Worm (Caenorhabditis elegans) whole organism, young adult: ENCODE data around the gene F59D6.1.

Source experiments
- B0261.1 ChIP-seq: sonication (generic microtip); optimal IDR thresholded peaks from 2 replicates; lab custom pipeline; 2016; ENCODE audit warnings: mild to moderate bottlenecking, missing genetic modification characterization, moderate library complexity, missing compliant biosample characterization
- F23B12.7 ChIP-seq: sonication (generic microtip); optimal IDR thresholded peaks from 2 replicates; lab custom pipeline; 2017; ENCODE audit warnings: missing genetic modification characterization, mild to moderate bottlenecking, missing compliant biosample characterization, antibody characterized with exemption, moderate library complexity; ENCODE audit not compliant: insufficient read depth
- F52B5.7 ChIP-seq: sonication (generic microtip); optimal IDR thresholded peaks from 2 replicates; lab custom pipeline; 2016; ENCODE audit warnings: mild to moderate bottlenecking, missing genetic modification characterization, missing compliant biosample characterization
- K11D2.4 ChIP-seq: fragments of 200-800 bp; sonication (Bioruptor generic); IDR thresholded peaks from 2 replicates; pipeline ENCODE4 v1.3.6; 2022; ENCODE audit warnings: missing genetic modification reagents, missing genetic modification characterization, missing compliant biosample characterization
- K12H6.12 ChIP-seq: fragments of 200-800 bp; sonication (Bioruptor generic); optimal IDR thresholded peaks from 2 replicates; lab custom pipeline; 2018; ENCODE audit warnings: mild to moderate bottlenecking, missing genetic modification characterization, missing compliant biosample characterization
- T07F8.4 ChIP-seq: sonication (generic microtip); optimal IDR thresholded peaks from 2 replicates; lab custom pipeline; 2016; ENCODE audit warnings: mild to moderate bottlenecking, missing genetic modification characterization, moderate library complexity, missing compliant biosample characterization
- Y56A3A.18 ChIP-seq: fragments of 200-800 bp; sonication (Bioruptor generic); IDR thresholded peaks from 2 replicates; pipeline ENCODE4 v1.3.6; 2022; ENCODE audit warnings: missing genetic modification reagents, missing genetic modification characterization, missing compliant biosample characterization
- Y67H2A.10 ChIP-seq: fragments of 200-800 bp; sonication (Bioruptor generic); conservative IDR thresholded peaks from 2 replicates; pipeline ENCODE4 v1.3.6; 2022; ENCODE audit warnings: missing genetic modification reagents, missing genetic modification characterization, missing compliant biosample characterization
- akir-1 ChIP-seq: fragments of 200-800 bp; sonication (Bioruptor generic); optimal IDR thresholded peaks from 2 replicates; lab custom pipeline; 2018; ENCODE audit warnings: mild to moderate bottlenecking, missing genetic modification characterization, moderate library complexity, missing compliant biosample characterization
- aptf-2 ChIP-seq: fragments of 200-800 bp; sonication (Bioruptor generic); conservative IDR thresholded peaks from 2 replicates; pipeline ENCODE4 v1.3.6; 2022; ENCODE audit warnings: missing genetic modification reagents, missing genetic modification characterization, missing compliant biosample characterization
- athp-1 ChIP-seq: sonication (generic microtip); optimal IDR thresholded peaks from 2 replicates; lab custom pipeline; 2017; ENCODE audit warnings: mild to moderate bottlenecking, missing genetic modification characterization, missing compliant biosample characterization
- attf-3 ChIP-seq: fragments of 200-800 bp; sonication (Bioruptor generic); conservative IDR thresholded peaks from 2 replicates; pipeline ENCODE4 v1.3.6; 2022; ENCODE audit warnings: missing genetic modification reagents, missing genetic modification characterization, missing compliant biosample characterization
- attf-5 ChIP-seq: fragments of 200-800 bp; sonication (Bioruptor generic); optimal IDR thresholded peaks from 2 replicates; lab custom pipeline; 2018; ENCODE audit warnings: mild to moderate bottlenecking, missing genetic modification characterization, missing compliant biosample characterization
- ceh-79 ChIP-seq: sonication (generic microtip); optimal IDR thresholded peaks from 2 replicates; lab custom pipeline; 2017; ENCODE audit warnings: mild to moderate bottlenecking, missing genetic modification characterization, missing compliant biosample characterization
- ceh-91 ChIP-seq: fragments of 200-800 bp; sonication (Bioruptor generic); IDR thresholded peaks from 2 replicates; pipeline ENCODE4 v1.3.6; 2022; ENCODE audit warnings: missing genetic modification reagents, missing genetic modification characterization, missing compliant biosample characterization
- dpff-1 ChIP-seq: sonication (generic microtip); optimal IDR thresholded peaks from 2 replicates; lab custom pipeline; 2017; ENCODE audit warnings: mild to moderate bottlenecking, missing genetic modification characterization, missing compliant biosample characterization
- efl-1 ChIP-seq: fragments of 150-350 bp; optimal IDR thresholded peaks from 2 replicates; lab custom pipeline; 2014; ENCODE audit warnings: missing biosample characterization, missing genetic modification reagents, missing genetic modification characterization
- egrh-3 ChIP-seq: fragments of 200-800 bp; sonication (Bioruptor generic); IDR thresholded peaks from 2 replicates; pipeline ENCODE4 v1.3.6; 2022; ENCODE audit warnings: missing genetic modification reagents, missing genetic modification characterization, missing compliant biosample characterization
- ets-4 ChIP-seq: fragments of 200-800 bp; sonication (Bioruptor generic); optimal IDR thresholded peaks from 2 replicates; lab custom pipeline; 2018; ENCODE audit warnings: mild to moderate bottlenecking, missing genetic modification characterization, missing compliant biosample characterization
- fkh-3 ChIP-seq: sonication (generic microtip); optimal IDR thresholded peaks from 2 replicates; lab custom pipeline; 2016; ENCODE audit warnings: mild to moderate bottlenecking, missing genetic modification characterization, missing compliant biosample characterization
- gei-17 ChIP-seq: fragments of 200-800 bp; sonication (Bioruptor generic); optimal IDR thresholded peaks from 2 replicates; lab custom pipeline; 2018; ENCODE audit warnings: mild to moderate bottlenecking, missing genetic modification characterization, missing compliant biosample characterization
- hlh-12 ChIP-seq: sonication (generic microtip); optimal IDR thresholded peaks from 2 replicates; lab custom pipeline; 2016; ENCODE audit warnings: missing genetic modification characterization, missing compliant biosample characterization
- hmg-1.2 ChIP-seq: fragments of 200-800 bp; sonication (Bioruptor generic); IDR thresholded peaks from 2 replicates; pipeline ENCODE4 v1.3.6; 2022; ENCODE audit warnings: missing genetic modification reagents, missing genetic modification characterization, missing compliant biosample characterization
- hmg-20 ChIP-seq: fragments of 200-800 bp; sonication (Bioruptor generic); IDR thresholded peaks from 2 replicates; pipeline ENCODE4 v1.3.6; 2022; ENCODE audit warnings: missing genetic modification reagents, missing genetic modification characterization, missing compliant biosample characterization
- lir-1 ChIP-seq: fragments of 200-800 bp; sonication (Bioruptor generic); conservative IDR thresholded peaks from 2 replicates; pipeline ENCODE4 v1.3.6; 2022; ENCODE audit warnings: missing genetic modification reagents, missing genetic modification characterization, missing compliant biosample characterization
- madf-10 ChIP-seq: sonication (generic microtip); optimal IDR thresholded peaks from 2 replicates; lab custom pipeline; 2016; ENCODE audit warnings: mild to moderate bottlenecking, missing genetic modification characterization, missing compliant biosample characterization
- madf-6 ChIP-seq: fragments of 200-800 bp; sonication (Bioruptor generic); IDR thresholded peaks from 2 replicates; pipeline ENCODE4 v1.3.6; 2022; ENCODE audit warnings: missing genetic modification reagents, missing genetic modification characterization, missing compliant biosample characterization
- mel-28 ChIP-seq: sonication (generic microtip); optimal IDR thresholded peaks from 2 replicates; lab custom pipeline; 2016; ENCODE audit warnings: borderline replicate concordance, mild to moderate bottlenecking, missing genetic modification characterization, missing compliant biosample characterization
- nfya-2 ChIP-seq: fragments of 200-800 bp; sonication (Bioruptor generic); IDR thresholded peaks from 2 replicates; pipeline ENCODE4 v1.3.6; 2022; ENCODE audit warnings: missing genetic modification reagents, missing genetic modification characterization, missing compliant biosample characterization
- nhr-120 ChIP-seq: fragments of 200-800 bp; sonication (Bioruptor generic); IDR thresholded peaks from 2 replicates; pipeline ENCODE4 v1.3.6; 2022; ENCODE audit warnings: missing genetic modification characterization, missing compliant biosample characterization
- pha-4 ChIP-seq: fragments of 150-350 bp; sonication (generic microtip); optimal IDR thresholded peaks from 2 replicates; lab custom pipeline; 2014; ENCODE audit warnings: missing biosample characterization, missing genetic modification reagents, missing genetic modification characterization
- rec-8 ChIP-seq, 2 experiments: sonication (generic microtip); optimal IDR thresholded peaks; 2 replicates each; lab custom pipeline; 2016; ENCODE audit warnings: mild to moderate bottlenecking in 2 of 2, missing genetic modification characterization in 2 of 2, missing genetic modification reagents in 2 of 2, missing genotype in 2 of 2, missing biosample characterization in 1 of 2, missing compliant biosample characterization in 1 of 2, moderate library complexity in 1 of 2
- repo-1 ChIP-seq: sonication (generic microtip); optimal IDR thresholded peaks from 2 replicates; lab custom pipeline; 2017; ENCODE audit warnings: mild to moderate bottlenecking, missing genetic modification characterization, missing compliant biosample characterization
- sdz-38 ChIP-seq: sonication (generic microtip); optimal IDR thresholded peaks from 2 replicates; lab custom pipeline; 2016; ENCODE audit warnings: missing genotype, missing genetic modification characterization, missing compliant biosample characterization
- snpc-1.3 ChIP-seq: sonication (generic microtip); optimal IDR thresholded peaks from 2 replicates; lab custom pipeline; 2017; ENCODE audit warnings: missing genetic modification characterization, mild to moderate bottlenecking, missing compliant biosample characterization, antibody characterized with exemption, moderate library complexity, missing genotype, missing genetic modification reagents; ENCODE audit not compliant: insufficient read depth
- snpc-4 ChIP-seq, 5 experiments: fragments of 150-350 bp in 1 of 5; sonication (generic microtip) in 4 of 5; optimal IDR thresholded peaks; 2 replicates each; lab custom pipeline; 2014 to 2018; ENCODE audit warnings: missing genetic modification characterization in 5 of 5, missing biosample characterization in 3 of 5, antibody characterized with exemption in 2 of 5, mild to moderate bottlenecking in 2 of 5, missing compliant biosample characterization in 2 of 5, missing genotype in 2 of 5, moderate library complexity in 2 of 5, missing genetic modification reagents in 1 of 5
- somi-1 ChIP-seq: fragments of 200-800 bp; sonication (Bioruptor generic); optimal IDR thresholded peaks from 2 replicates; lab custom pipeline; 2018; ENCODE audit warnings: mild to moderate bottlenecking, missing genetic modification characterization, missing compliant biosample characterization
- ztf-22 ChIP-seq: fragments of 200-800 bp; sonication (Bioruptor generic); optimal IDR thresholded peaks from 2 replicates; lab custom pipeline; 2018; ENCODE audit warnings: mild to moderate bottlenecking, missing genetic modification characterization, moderate library complexity, missing compliant biosample characterization
- ztf-3 ChIP-seq: fragments of 200-800 bp; sonication (Bioruptor generic); optimal IDR thresholded peaks from 2 replicates; lab custom pipeline; 2018; ENCODE audit warnings: mild to moderate bottlenecking, missing genetic modification characterization, missing compliant biosample characterization

Gene F59D6.1

ce11 chrV:3044837-3045236, at the start of gene F59D6.1:
Gene F59D6.1 (plus strand): TSS chrV:3045137.
- TF ChIP-seq ets-4 (GFP tag; lab: Kevin White, UChicago) (no peak), attf-3 (no peak), snpc-4 (GFP tag; optimal IDR thresholded peaks at IDR 0.05; lab: Kevin White, UChicago) (no peak), snpc-4 (tag; optimal IDR thresholded peaks at IDR 0.05; lab: Kevin White, UChicago) (no peak), ceh-79 (tag; lab: Kevin White, UChicago) (no peak), nhr-120 (GFP tag; lab: Robert Waterston, UW) (no peak), hlh-12 (tag; lab: Kevin White, UChicago) (no peak), rec-8 (tag; optimal IDR thresholded peaks at IDR 0.05; lab: Kevin White, UChicago) (no peak), gei-17 (no peak), dpff-1 (tag; lab: Kevin White, UChicago) (no peak)

- no peak for TF ChIP-seq somi-1 (GFP tag; lab: Kevin White, UChicago)
- TF ChIP-seq repo-1 = no peak
- no peak for TF ChIP-seq pha-4 (tag; lab: Kevin White, UChicago)
- TF ChIP-seq snpc-1.3 (tag; lab: Kevin White, UChicago) = no peak
- TF ChIP-seq B0261.1 (tag; lab: Kevin White, UChicago) = no peak
- TF ChIP-seq F52B5.7 = no peak
- no peak for TF ChIP-seq hmg-20 (GFP tag; lab: Robert Waterston, UW)
- TF ChIP-seq madf-6 (GFP tag; lab: Robert Waterston, UW) = no peak
- TF ChIP-seq aptf-2 (GFP tag; lab: Robert Waterston, UW) = no peak
- no peak for TF ChIP-seq K11D2.4 (GFP tag; lab: Robert Waterston, UW)
- no peak for TF ChIP-seq fkh-3 (tag; lab: Kevin White, UChicago)
- no peak for TF ChIP-seq hmg-1.2
- TF ChIP-seq ceh-91 (GFP tag; lab: Robert Waterston, UW) = no peak
- no peak for TF ChIP-seq ztf-3 (GFP tag; lab: Kevin White, UChicago)
- no peak for TF ChIP-seq nfya-2
- no peak for TF ChIP-seq ztf-22
- no peak for TF ChIP-seq dpff-1 (tag; lab: Kevin White, UChicago)
- TF ChIP-seq T07F8.4 (tag; lab: Kevin White, UChicago) = no peak
- TF ChIP-seq mel-28 (tag; lab: Kevin White, UChicago) = no peak
Observed at ce11 chrV:2996105-2996504, 48.8 kb upstream of the F59D6.1 start, which contains the start of gene srw-120. Gene srw-120 (minus strand): TSS chrV:2996205.

- no peak for TF ChIP-seq lir-1
- TF ChIP-seq attf-5 (GFP tag; lab: Kevin White, UChicago) = no peak
- TF ChIP-seq pha-4 (tag; lab: Kevin White, UChicago) = no peak
- TF ChIP-seq akir-1 (GFP tag; lab: Kevin White, UChicago) = no peak
- TF ChIP-seq Y56A3A.18 (GFP tag; lab: Robert Waterston, UW) = no peak
- no peak for TF ChIP-seq sdz-38
- no peak for TF ChIP-seq F23B12.7
- no peak for TF ChIP-seq aptf-2 (GFP tag; lab: Robert Waterston, UW)
- no peak for TF ChIP-seq K12H6.12 (tag; lab: Kevin White, UChicago)
- TF ChIP-seq efl-1 (GFP tag; lab: Kevin White, UChicago) = no peak
- no peak for TF ChIP-seq Y67H2A.10
- no peak for TF ChIP-seq egrh-3 (GFP tag; lab: Robert Waterston, UW)
- TF ChIP-seq madf-10 (tag; lab: Kevin White, UChicago) = no peak
- no peak for TF ChIP-seq athp-1
Observed at ce11 chrV:2999736-3000135, 45.2 kb upstream of the F59D6.1 start, which contains the start of gene srw-119. Gene srw-119 (minus strand): TSS chrV:2999836.
